Fruit fly (Drosophila melanogaster) whole organism, prepupa: ENCODE data around the gene CG42784.
A peak's percentile ranks its signal among the peaks of the same experiment; 100 is the strongest.

Source experiments
- Blimp-1 ChIP-seq: fragments of 200-800 bp; sonication (Bioruptor generic); optimal IDR thresholded peaks from 3 replicates; lab custom pipeline; 2017; ENCODE audit warnings: missing biosample characterization, missing genetic modification characterization, mild to moderate bottlenecking, moderate library complexity, missing genetic modification reagents
- CG11294 ChIP-seq: fragments of 200-800 bp; sonication (Bioruptor generic); IDR thresholded peaks from 2 replicates; pipeline ENCODE4 v1.3.6; 2022; ENCODE audit warnings: missing biosample characterization, missing genetic modification characterization
- CG11762 ChIP-seq: fragments of 200-800 bp; sonication (Bioruptor generic); optimal IDR thresholded peaks from 3 replicates; lab custom pipeline; 2016; ENCODE audit warnings: missing biosample characterization, missing genetic modification characterization; ENCODE audit not compliant: insufficient read depth
- CG11902 ChIP-seq: fragments of 200-800 bp; sonication (Bioruptor generic); optimal IDR thresholded peaks from 3 replicates; lab custom pipeline; 2016; ENCODE audit warnings: missing biosample characterization, missing genetic modification characterization
- CG1621 ChIP-seq: fragments of 200-800 bp; sonication (Bioruptor generic); optimal IDR thresholded peaks from 3 replicates; lab custom pipeline; 2018; ENCODE audit warnings: missing biosample characterization, mild to moderate bottlenecking, missing genetic modification characterization
- CG16779 ChIP-seq: fragments of 200-800 bp; sonication (Bioruptor generic); optimal IDR thresholded peaks from 3 replicates; lab custom pipeline; 2017; ENCODE audit warnings: missing biosample characterization, mild to moderate bottlenecking, missing genetic modification characterization
- CG3032 ChIP-seq: fragments of 200-800 bp; optimal IDR thresholded peaks from 2 replicates; lab custom pipeline; 2019; ENCODE audit warnings: missing biosample characterization, mild to moderate bottlenecking, missing genetic modification characterization, moderate library complexity
- CG31627 ChIP-seq: fragments of 200-800 bp; sonication (Bioruptor generic); optimal IDR thresholded peaks from 3 replicates; lab custom pipeline; 2016; ENCODE audit warnings: missing biosample characterization, missing genetic modification characterization
- CG32006 ChIP-seq: fragments of 200-800 bp; sonication (Bioruptor generic); optimal IDR thresholded peaks from 3 replicates; lab custom pipeline; 2017; ENCODE audit warnings: missing biosample characterization, mild to moderate bottlenecking, missing genetic modification characterization
- CG34406 ChIP-seq: fragments of 200-800 bp; sonication (Bioruptor generic); optimal IDR thresholded peaks from 3 replicates; lab custom pipeline; 2016; ENCODE audit warnings: missing biosample characterization, missing genetic modification characterization
- CG3919 ChIP-seq: fragments of 200-800 bp; sonication (Bioruptor generic); optimal IDR thresholded peaks from 3 replicates; lab custom pipeline; 2016; ENCODE audit warnings: missing biosample characterization, missing genetic modification characterization
- CG6163 ChIP-seq: fragments of 200-800 bp; sonication (Bioruptor generic); IDR thresholded peaks from 3 replicates; pipeline ENCODE4 v1.3.6; 2022; ENCODE audit warnings: missing biosample characterization, missing genetic modification characterization
- CG6276 ChIP-seq: fragments of 200-800 bp; sonication (Bioruptor generic); optimal IDR thresholded peaks from 2 replicates; lab custom pipeline; 2017; ENCODE audit warnings: missing biosample characterization, mild to moderate bottlenecking, missing genetic modification characterization
- CG6792 ChIP-seq: fragments of 200-800 bp; sonication (Bioruptor generic); optimal IDR thresholded peaks from 3 replicates; lab custom pipeline; 2016; ENCODE audit warnings: missing biosample characterization, missing genetic modification characterization
- CG6808 ChIP-seq: fragments of 200-800 bp; sonication (Bioruptor generic); optimal IDR thresholded peaks from 3 replicates; lab custom pipeline; 2017; ENCODE audit warnings: missing biosample characterization, missing genetic modification characterization, mild to moderate bottlenecking, moderate library complexity, missing genetic modification reagents
- CG6854 ChIP-seq: fragments of 200-800 bp; sonication (Bioruptor generic); optimal IDR thresholded peaks from 2 replicates; lab custom pipeline; 2017; ENCODE audit warnings: missing biosample characterization, mild to moderate bottlenecking, missing genetic modification characterization
- CG7368 ChIP-seq: fragments of 200-800 bp; sonication (Bioruptor generic); optimal IDR thresholded peaks from 3 replicates; lab custom pipeline; 2016; ENCODE audit warnings: missing biosample characterization, missing genetic modification characterization
- CG8119 ChIP-seq: fragments of 200-800 bp; sonication (Bioruptor generic); IDR thresholded peaks from 3 replicates; pipeline ENCODE4 v1.3.6; 2022; ENCODE audit warnings: missing biosample characterization, missing genetic modification characterization
- CG8319 ChIP-seq: fragments of 200-800 bp; sonication (Bioruptor generic); optimal IDR thresholded peaks from 3 replicates; lab custom pipeline; 2016; ENCODE audit warnings: missing biosample characterization, missing genetic modification characterization
- CG8632 ChIP-seq: fragments of 200-800 bp; sonication (Bioruptor generic); optimal IDR thresholded peaks from 3 replicates; lab custom pipeline; 2016; ENCODE audit warnings: missing biosample characterization, missing genetic modification characterization
- CG9139 ChIP-seq: fragments of 200-800 bp; sonication (Bioruptor generic); optimal IDR thresholded peaks from 3 replicates; lab custom pipeline; 2017; ENCODE audit warnings: missing biosample characterization, mild to moderate bottlenecking, missing genetic modification characterization
- Eip75B ChIP-seq: fragments of 200-800 bp; sonication (Bioruptor generic); optimal IDR thresholded peaks from 3 replicates; lab custom pipeline; 2016; ENCODE audit warnings: missing biosample characterization, missing genetic modification characterization
- Eip78C ChIP-seq: fragments of 200-800 bp; sonication (Bioruptor generic); peaks from one replicate; lab custom pipeline; 2016; ENCODE audit warnings: missing biosample characterization, missing genetic modification characterization
- Eip93F ChIP-seq: fragments of 200-800 bp; sonication (Bioruptor generic); optimal IDR thresholded peaks from 2 replicates; lab custom pipeline; 2016; ENCODE audit warnings: missing biosample characterization, mild to moderate bottlenecking, missing genetic modification characterization
- Ets21C ChIP-seq: fragments of 200-800 bp; sonication (Bioruptor generic); optimal IDR thresholded peaks from 3 replicates; lab custom pipeline; 2016; ENCODE audit warnings: missing biosample characterization, missing genetic modification characterization
- Ets96B ChIP-seq: fragments of 200-800 bp; optimal IDR thresholded peaks from 2 replicates; lab custom pipeline; 2019; ENCODE audit warnings: missing biosample characterization, mild to moderate bottlenecking, missing genetic modification characterization, moderate library complexity
- Gug ChIP-seq: fragments of 200-800 bp; sonication (Bioruptor generic); IDR thresholded peaks from 2 replicates; pipeline ENCODE4 v1.3.6; 2022; ENCODE audit warnings: missing biosample characterization, missing genetic modification characterization
- Hr39 ChIP-seq: fragments of 200-800 bp; sonication (Bioruptor generic); optimal IDR thresholded peaks from 2 replicates; lab custom pipeline; 2016; ENCODE audit warnings: missing biosample characterization, missing genetic modification characterization
- Hr4 ChIP-seq: fragments of 200-800 bp; sonication (Bioruptor generic); optimal IDR thresholded peaks from 3 replicates; lab custom pipeline; 2016; ENCODE audit warnings: missing biosample characterization, missing genetic modification characterization
- OdsH ChIP-seq: fragments of 200-800 bp; sonication (Bioruptor generic); optimal IDR thresholded peaks from 3 replicates; lab custom pipeline; 2016; ENCODE audit warnings: missing biosample characterization, missing genetic modification characterization
- Smox ChIP-seq: fragments of 200-800 bp; sonication (Bioruptor generic); optimal IDR thresholded peaks from 3 replicates; lab custom pipeline; 2016; ENCODE audit warnings: missing biosample characterization, missing genetic modification characterization
- Sox102F ChIP-seq: fragments of 200-800 bp; sonication (Bioruptor generic); optimal IDR thresholded peaks from 2 replicates; lab custom pipeline; 2016; ENCODE audit warnings: missing biosample characterization, mild to moderate bottlenecking, missing genetic modification characterization
- Sox14 ChIP-seq: fragments of 200-800 bp; sonication (Bioruptor generic); optimal IDR thresholded peaks from 3 replicates; lab custom pipeline; 2016; ENCODE audit warnings: missing biosample characterization, missing genetic modification characterization
- acj6 ChIP-seq: fragments of 200-800 bp; sonication (Bioruptor generic); optimal IDR thresholded peaks from 3 replicates; lab custom pipeline; 2016; ENCODE audit warnings: missing biosample characterization, missing genetic modification characterization
- dac ChIP-seq: fragments of 200-800 bp; sonication (Bioruptor generic); optimal IDR thresholded peaks from 2 replicates; lab custom pipeline; 2017; ENCODE audit warnings: missing biosample characterization, mild to moderate bottlenecking, missing genetic modification characterization
- dsx ChIP-seq: fragments of 200-800 bp; optimal IDR thresholded peaks from 3 replicates; lab custom pipeline; 2019; ENCODE audit warnings: missing biosample characterization, mild to moderate bottlenecking, missing genetic modification characterization, moderate library complexity; ENCODE audit not compliant: poor library complexity, severe bottlenecking
- eg ChIP-seq: fragments of 200-800 bp; sonication (Bioruptor generic); IDR thresholded peaks from 3 replicates; pipeline ENCODE4 v1.3.6; 2022; ENCODE audit warnings: missing biosample characterization, missing genetic modification characterization
- fd59A ChIP-seq: fragments of 200-800 bp; sonication (Bioruptor generic); optimal IDR thresholded peaks from 2 replicates; lab custom pipeline; 2017; ENCODE audit warnings: missing biosample characterization, mild to moderate bottlenecking, missing genetic modification characterization, missing genetic modification reagents
- fd85E ChIP-seq: fragments of 200-800 bp; sonication (Bioruptor generic); optimal IDR thresholded peaks from 3 replicates; lab custom pipeline; 2016; ENCODE audit warnings: missing biosample characterization, missing genetic modification characterization
- fkh ChIP-seq: fragments of 200-800 bp; sonication (Bioruptor generic); optimal IDR thresholded peaks from 3 replicates; lab custom pipeline; 2017; ENCODE audit warnings: missing biosample characterization, mild to moderate bottlenecking, missing genetic modification characterization, moderate library complexity
- lz ChIP-seq: fragments of 200-800 bp; sonication (Bioruptor generic); optimal IDR thresholded peaks from 3 replicates; lab custom pipeline; 2016; ENCODE audit warnings: missing biosample characterization, missing genetic modification characterization
- salr ChIP-seq, 2 experiments: fragments of 200-800 bp; sonication (Bioruptor generic); optimal IDR thresholded peaks; 3 replicates each; lab custom pipeline; 2016 to 2018; ENCODE audit warnings: missing biosample characterization in 2 of 2, missing genetic modification characterization in 2 of 2, mild to moderate bottlenecking in 1 of 2
- spab ChIP-seq: fragments of 200-800 bp; sonication (Bioruptor generic); optimal IDR thresholded peaks from 2 replicates; lab custom pipeline; 2017; ENCODE audit warnings: missing biosample characterization, mild to moderate bottlenecking, missing genetic modification characterization, missing genetic modification reagents
- svp ChIP-seq: fragments of 200-800 bp; sonication (Bioruptor generic); peaks from one replicate; lab custom pipeline; 2016; ENCODE audit warnings: missing biosample characterization, missing genetic modification characterization
- topi ChIP-seq: fragments of 200-800 bp; sonication (Bioruptor generic); optimal IDR thresholded peaks from 3 replicates; lab custom pipeline; 2016; ENCODE audit warnings: missing biosample characterization, missing genetic modification characterization
- vri ChIP-seq: fragments of 200-800 bp; sonication (Bioruptor generic); optimal IDR thresholded peaks from 3 replicates; lab custom pipeline; 2016; ENCODE audit warnings: missing biosample characterization, mild to moderate bottlenecking, missing genetic modification characterization

CG42784 gene

DNA sequence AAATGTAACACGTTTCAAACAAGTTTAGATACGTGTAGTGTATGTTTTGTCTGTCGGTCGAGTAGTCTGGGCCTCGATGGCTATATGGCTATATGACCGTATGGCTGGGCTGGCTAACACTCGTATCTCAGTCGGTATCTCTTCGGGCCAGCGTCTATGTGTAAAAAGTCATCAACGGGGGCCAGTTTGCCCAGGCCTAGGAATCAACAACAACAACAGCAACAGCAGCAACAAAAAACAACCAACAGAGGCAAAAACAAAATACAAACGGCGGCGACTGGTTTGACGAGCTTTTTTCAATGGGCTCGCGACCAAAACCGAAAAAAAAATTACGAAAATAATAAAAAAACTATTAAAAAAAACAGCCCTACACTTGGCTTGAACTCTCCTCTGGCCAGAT, 130.4 kb downstream of the CG42784 start (continued):
- TF ChIP-seq acj6 (GFP tag; lab: Kevin White, UChicago) (no peak), dsx (GFP tag; lab: Kevin White, UChicago) (peak; percentile 85), vri (no peak), Eip93F (GFP tag; lab: Kevin White, UChicago) (no peak), Hr39 (no peak), CG8319 (no peak), CG6808 (peak; percentile 95)

DNA sequence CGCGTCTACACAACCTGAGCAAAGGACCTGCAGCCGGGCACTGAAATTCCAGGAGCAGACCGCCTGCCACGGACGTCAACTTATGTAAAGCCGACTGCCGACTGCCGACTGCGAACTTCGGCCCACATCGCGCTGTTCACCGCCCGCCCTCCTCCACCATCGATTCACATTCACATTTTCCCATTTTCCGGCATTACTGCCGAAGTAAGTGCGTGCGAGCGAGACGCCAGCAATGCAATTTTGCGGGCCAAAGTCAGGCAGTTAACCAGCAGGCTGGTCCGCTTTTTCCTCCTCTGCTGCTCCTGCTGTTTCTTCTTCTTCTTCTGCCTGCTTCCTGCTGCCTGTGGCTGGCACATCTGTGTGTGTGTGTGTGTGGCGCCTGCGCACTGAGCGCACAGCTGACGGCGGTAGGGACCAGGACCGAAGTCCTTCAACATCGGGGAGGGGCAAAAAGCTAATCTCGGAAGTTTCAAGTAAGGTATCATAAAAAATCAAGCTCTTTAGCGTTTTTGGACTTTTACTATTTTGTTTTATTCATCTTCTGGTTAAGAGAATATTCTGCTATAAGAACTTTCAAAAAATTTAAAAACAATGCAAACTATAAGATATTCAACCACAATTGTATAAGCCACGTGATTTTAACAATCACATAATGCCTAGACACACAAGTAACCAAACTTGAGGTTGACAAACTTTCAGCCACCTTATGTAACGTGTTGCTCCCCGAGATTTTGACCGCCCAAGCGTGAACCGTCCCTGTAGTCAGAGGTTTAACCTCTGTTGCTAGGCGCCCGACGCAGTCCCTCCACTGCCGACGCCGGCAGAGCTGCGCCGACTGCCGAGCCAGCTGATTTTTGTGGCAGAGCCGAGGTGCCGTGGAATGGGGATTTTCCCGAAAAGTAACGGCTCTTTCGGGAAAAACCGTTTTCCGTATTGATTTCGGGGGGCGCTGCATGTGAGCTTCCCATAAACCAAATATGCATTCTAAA, 132.8 kb downstream of the CG42784 start:
- TF ChIP-seq CG9139 (peak; percentile 55), svp (GFP tag; lab: Kevin White, UChicago) (peak; percentile 96), CG8632 (peak; percentile 64), CG6808 (peak; percentile 85), salr (GFP tag; optimal IDR thresholded peaks at IDR 0.05; lab: Kevin White, UChicago) (peak; percentile 18 to 79), acj6 (GFP tag; lab: Kevin White, UChicago) (peak; percentile 76), Ets96B (tag; lab: Kevin White, UChicago) (peak; percentile 67), Eip78C (peak; percentile 93), Sox14 (GFP tag; lab: Kevin White, UChicago) (peak; percentile 84), CG8119 (GFP tag; lab: Robert Waterston, UW) (no peak; the same call in 1 of the 3 replicates), CG7368 (GFP tag; lab: Kevin White, UChicago) (peak; percentile 45), CG34406 (GFP tag; lab: Kevin White, UChicago) (peak; percentile 64), Smox (GFP tag; lab: Kevin White, UChicago) (peak; percentile 82), CG8319 (peak; percentile 66), OdsH (GFP tag; lab: Kevin White, UChicago) (peak; percentile 84), CG32006 (peak; percentile 82), fkh (no peak), CG6854 (GFP tag; lab: Kevin White, UChicago) (peak; percentile 44), CG6163 (GFP tag; lab: Robert Waterston, UW) (no peak; the same call in 2 of the 3 replicates), CG3919 (GFP tag; lab: Kevin White, UChicago) (peak; percentile 82), Blimp-1 (GFP tag; lab: Kevin White, UChicago) (peak; percentile 48), fd59A (GFP tag; lab: Kevin White, UChicago) (peak; percentile 82), CG31627 (peak; percentile 84), Sox102F (peak; percentile 79), CG6276 (peak; percentile 65), CG6792 (GFP tag; lab: Kevin White, UChicago) (peak; percentile 77), Eip75B (GFP tag; lab: Kevin White, UChicago) (peak; percentile 85), Eip93F (GFP tag; lab: Kevin White, UChicago) (no peak), vri (peak; percentile 41), CG16779 (tag; lab: Kevin White, UChicago) (peak; percentile 41), Hr39 (peak; percentile 88), CG11762 (GFP tag; lab: Kevin White, UChicago) (peak; percentile 64), CG11294 (peak; percentile 45; the same call in 1 of the 2 replicates), Hr4 (GFP tag; lab: Kevin White, UChicago) (peak; percentile 80), topi (GFP tag; lab: Kevin White, UChicago) (peak; percentile 86), fd85E (GFP tag; lab: Kevin White, UChicago) (no peak), spab (GFP tag; lab: Kevin White, UChicago) (peak; percentile 85), CG3032 (tag; lab: Kevin White, UChicago) (peak; percentile 81), CG11902 (GFP tag; lab: Kevin White, UChicago) (peak; percentile 95), lz (GFP tag; lab: Kevin White, UChicago) (peak; percentile 85), dac (peak; percentile 2), Ets21C (GFP tag; lab: Kevin White, UChicago) (peak; percentile 83), dsx (GFP tag; lab: Kevin White, UChicago) (peak; percentile 52), eg (GFP tag; lab: Robert Waterston, UW) (peak; percentile 40; the same call in 1 of the 3 replicates), Gug (GFP tag; lab: Robert Waterston, UW) (no peak), CG1621 (peak; percentile 16)
